Worm (Caenorhabditis elegans) whole organism, L1 larva: ENCODE measurements around the gene B0478.3.

ENCODE experiments used
- C04F5.9 ChIP-seq: sonication (generic microtip); optimal IDR thresholded peaks from 2 replicates; lab custom pipeline; 2016; ENCODE audit warnings: missing genetic modification characterization, missing compliant biosample characterization
- C16A3.4 ChIP-seq: fragments of 150-350 bp; optimal IDR thresholded peaks from 2 replicates; lab custom pipeline; 2014; ENCODE audit warnings: missing biosample characterization, missing genetic modification characterization
- F16B12.6 ChIP-seq: fragments of 150-350 bp; optimal IDR thresholded peaks from 2 replicates; lab custom pipeline; 2014; ENCODE audit warnings: missing biosample characterization, missing genetic modification characterization
- aha-1 ChIP-seq: fragments of 150-350 bp; optimal IDR thresholded peaks from 2 replicates; lab custom pipeline; 2014; ENCODE audit warnings: missing biosample characterization, missing genetic modification characterization
- alr-1 ChIP-seq: fragments of 200-800 bp; sonication (Bioruptor generic); optimal IDR thresholded peaks from 2 replicates; lab custom pipeline; 2018; ENCODE audit warnings: borderline replicate concordance, mild to moderate bottlenecking, missing genetic modification characterization, missing compliant biosample characterization
- ama-1 ChIP-seq: fragments of 150-350 bp; optimal IDR thresholded peaks from 2 replicates; lab custom pipeline; 2014
- ceh-88 ChIP-seq: fragments of 200-800 bp; sonication (Bioruptor generic); IDR thresholded peaks from 2 replicates; pipeline ENCODE4 v1.3.6; 2022; ENCODE audit warnings: missing genetic modification characterization, missing compliant biosample characterization
- ceh-90 ChIP-seq: sonication (generic microtip); optimal IDR thresholded peaks from 2 replicates; lab custom pipeline; 2016; ENCODE audit warnings: missing genetic modification characterization, missing compliant biosample characterization
- dpl-1 ChIP-seq, 3 experiments: fragments of 150-350 bp in 2 of 3; sonication (generic microtip) in 1 of 3; optimal IDR thresholded peaks; 2 replicates each; lab custom pipeline; 2014 to 2017; ENCODE audit warnings: missing biosample characterization in 3 of 3, missing genetic modification characterization in 3 of 3, missing genetic modification reagents in 3 of 3
- efl-3 ChIP-seq: fragments of 200-800 bp; sonication (Bioruptor generic); optimal IDR thresholded peaks from 2 replicates; lab custom pipeline; 2018; ENCODE audit warnings: mild to moderate bottlenecking, missing genetic modification characterization, missing compliant biosample characterization
- egl-13 ChIP-seq: sonication (generic microtip); optimal IDR thresholded peaks from 2 replicates; lab custom pipeline; 2016; ENCODE audit warnings: missing genotype, missing genetic modification reagents, missing genetic modification characterization, missing compliant biosample characterization
- egl-27 ChIP-seq, 2 experiments: fragments of 150-350 bp in 1 of 2; sonication (generic microtip); optimal IDR thresholded peaks; 3 replicates each; lab custom pipeline; 2017 to 2018; ENCODE audit warnings: missing biosample characterization in 2 of 2, missing genetic modification characterization in 2 of 2, missing genetic modification reagents in 2 of 2
- elt-2 ChIP-seq: sonication (generic microtip); optimal IDR thresholded peaks from 2 replicates; lab custom pipeline; 2016; ENCODE audit warnings: missing genetic modification characterization, mild to moderate bottlenecking, inconsistent platforms, missing compliant biosample characterization, missing genetic modification reagents
- elt-3 ChIP-seq, 6 experiments: fragments of 150-350 bp in 1 of 6; sonication (generic microtip); optimal IDR thresholded peaks; 2 replicates each; lab custom pipeline; 2017 to 2018; ENCODE audit warnings: missing biosample characterization in 6 of 6, missing genetic modification characterization in 6 of 6, inconsistent platforms in 1 of 6
- ets-5 ChIP-seq: fragments of 200-800 bp; sonication (Bioruptor generic); IDR thresholded peaks from 2 replicates; pipeline ENCODE4 v1.3.6; 2022; ENCODE audit warnings: missing genetic modification characterization, missing compliant biosample characterization
- fkh-4 ChIP-seq: sonication (generic microtip); optimal IDR thresholded peaks from 2 replicates; lab custom pipeline; 2016; ENCODE audit warnings: missing compliant biosample characterization, missing genetic modification characterization, borderline replicate concordance
- fkh-8 ChIP-seq: sonication (generic microtip); optimal IDR thresholded peaks from 2 replicates; lab custom pipeline; 2016; ENCODE audit warnings: mild to moderate bottlenecking, missing genetic modification characterization, missing compliant biosample characterization
- grh-1 ChIP-seq: fragments of 200-800 bp; sonication (Bioruptor generic); IDR thresholded peaks from 2 replicates; pipeline ENCODE4 v1.3.6; 2022; ENCODE audit warnings: missing genetic modification reagents, missing genetic modification characterization, missing compliant biosample characterization
- hlh-17 ChIP-seq: fragments of 200-800 bp; sonication (Bioruptor generic); optimal IDR thresholded peaks from 2 replicates; lab custom pipeline; 2018; ENCODE audit warnings: missing genetic modification characterization, mild to moderate bottlenecking, missing compliant biosample characterization, moderate library complexity, borderline replicate concordance
- hpl-2 ChIP-seq: fragments of 150-350 bp; optimal IDR thresholded peaks from 2 replicates; lab custom pipeline; 2014; ENCODE audit warnings: missing biosample characterization, missing genetic modification reagents, missing genetic modification characterization
- irx-1 ChIP-seq: sonication (generic microtip); optimal IDR thresholded peaks from 2 replicates; lab custom pipeline; 2016; ENCODE audit warnings: missing genetic modification characterization, missing compliant biosample characterization
- lin-13 ChIP-seq: fragments of 150-350 bp; optimal IDR thresholded peaks from 2 replicates; lab custom pipeline; 2014; ENCODE audit warnings: missing biosample characterization, missing genetic modification reagents, missing genetic modification characterization
- lin-14 ChIP-seq: fragments of 200-800 bp; sonication (Bioruptor generic); optimal IDR thresholded peaks from 2 replicates; lab custom pipeline; 2018; ENCODE audit warnings: mild to moderate bottlenecking, missing genetic modification characterization, moderate library complexity, missing compliant biosample characterization
- lsy-2 ChIP-seq, 2 experiments: fragments of 150-350 bp; optimal IDR thresholded peaks; 2 replicates each; lab custom pipeline; 2014; ENCODE audit warnings: missing biosample characterization in 2 of 2, missing genetic modification characterization in 2 of 2
- mab-9 ChIP-seq: fragments of 200-800 bp; sonication (Bioruptor generic); IDR thresholded peaks from 2 replicates; pipeline ENCODE4 v1.3.6; 2022; ENCODE audit warnings: missing genetic modification reagents, missing genetic modification characterization, missing compliant biosample characterization
- mdl-1 ChIP-seq, 2 experiments: fragments of 150-350 bp; optimal IDR thresholded peaks; 2 replicates each; lab custom pipeline; 2014 to 2017; ENCODE audit warnings: missing biosample characterization in 2 of 2, missing genetic modification characterization in 2 of 2, inconsistent platforms in 1 of 2
- mef-2 ChIP-seq: fragments of 150-350 bp; optimal IDR thresholded peaks from 2 replicates; lab custom pipeline; 2014; ENCODE audit warnings: missing biosample characterization, missing genetic modification characterization
- mep-1 ChIP-seq: fragments of 150-350 bp; optimal IDR thresholded peaks from 2 replicates; lab custom pipeline; 2014; ENCODE audit warnings: missing biosample characterization, missing genetic modification characterization
- nhr-11 ChIP-seq: fragments of 150-350 bp; optimal IDR thresholded peaks from 2 replicates; lab custom pipeline; 2014; ENCODE audit warnings: missing biosample characterization, missing genetic modification characterization
- nhr-12 ChIP-seq: sonication (generic microtip); optimal IDR thresholded peaks from 2 replicates; lab custom pipeline; 2017; ENCODE audit warnings: missing biosample characterization, missing genetic modification characterization
- nhr-19 ChIP-seq: fragments of 200-800 bp; sonication (Bioruptor generic); conservative IDR thresholded peaks from 2 replicates; pipeline ENCODE4 v1.3.6; 2022; ENCODE audit warnings: missing genetic modification characterization, missing compliant biosample characterization
- nhr-20 ChIP-seq: sonication (generic microtip); optimal IDR thresholded peaks from 2 replicates; lab custom pipeline; 2016; ENCODE audit warnings: mild to moderate bottlenecking, missing genetic modification characterization, missing compliant biosample characterization
- nhr-237 ChIP-seq: fragments of 150-350 bp; optimal IDR thresholded peaks from 2 replicates; lab custom pipeline; 2014; ENCODE audit warnings: missing biosample characterization, missing genetic modification characterization
- nhr-28 ChIP-seq: fragments of 150-350 bp; optimal IDR thresholded peaks from 2 replicates; lab custom pipeline; 2014; ENCODE audit warnings: missing biosample characterization, missing genetic modification characterization
- nhr-76 ChIP-seq: sonication (generic microtip); optimal IDR thresholded peaks from 2 replicates; lab custom pipeline; 2017; ENCODE audit warnings: missing biosample characterization, missing genetic modification characterization
- nhr-77 ChIP-seq: fragments of 150-350 bp; optimal IDR thresholded peaks from 2 replicates; lab custom pipeline; 2014; ENCODE audit warnings: missing biosample characterization, missing genetic modification characterization
- nhr-85 ChIP-seq: sonication (generic microtip); peaks from one replicate; lab custom pipeline; 2016; ENCODE audit warnings: missing genetic modification characterization, inconsistent platforms, missing compliant biosample characterization
- nhr-90 ChIP-seq: sonication (generic microtip); optimal IDR thresholded peaks from 2 replicates; lab custom pipeline; 2016; ENCODE audit warnings: mild to moderate bottlenecking, missing genetic modification characterization, missing compliant biosample characterization; ENCODE audit not compliant: poor library complexity
- pag-3 ChIP-seq: sonication (generic microtip); optimal IDR thresholded peaks from 2 replicates; lab custom pipeline; 2017; ENCODE audit warnings: missing genetic modification characterization, mild to moderate bottlenecking, missing compliant biosample characterization, antibody characterized with exemption, borderline replicate concordance; ENCODE audit not compliant: insufficient read depth
- pax-3 ChIP-seq: fragments of 200-800 bp; sonication (Bioruptor generic); optimal IDR thresholded peaks from 2 replicates; lab custom pipeline; 2018; ENCODE audit warnings: mild to moderate bottlenecking, missing genetic modification characterization, moderate library complexity, missing compliant biosample characterization
- pqm-1 ChIP-seq: sonication (generic microtip); optimal IDR thresholded peaks from 3 replicates; lab custom pipeline; 2017; ENCODE audit warnings: missing biosample characterization, missing genetic modification characterization
- skn-1 ChIP-seq: fragments of 150-350 bp; optimal IDR thresholded peaks from 2 replicates; lab custom pipeline; 2014; ENCODE audit warnings: missing biosample characterization, missing genetic modification characterization
- snu-23 ChIP-seq: sonication (generic microtip); optimal IDR thresholded peaks from 2 replicates; lab custom pipeline; 2016; ENCODE audit warnings: missing genetic modification characterization, missing compliant biosample characterization
- sox-4 ChIP-seq: sonication (generic microtip); optimal IDR thresholded peaks from 2 replicates; lab custom pipeline; 2016; ENCODE audit warnings: missing genetic modification characterization, missing compliant biosample characterization
- swsn-7 ChIP-seq: sonication (generic microtip); optimal IDR thresholded peaks from 2 replicates; lab custom pipeline; 2016; ENCODE audit warnings: missing genetic modification characterization, missing compliant biosample characterization
- tbx-2 ChIP-seq: sonication (generic microtip); optimal IDR thresholded peaks from 2 replicates; lab custom pipeline; 2016; ENCODE audit warnings: missing genetic modification characterization, missing compliant biosample characterization
- tlp-1 ChIP-seq: fragments of 150-350 bp; optimal IDR thresholded peaks from 2 replicates; lab custom pipeline; 2014; ENCODE audit warnings: missing biosample characterization, missing genetic modification characterization
- unc-30 ChIP-seq: sonication (generic microtip); optimal IDR thresholded peaks from 2 replicates; lab custom pipeline; 2017; ENCODE audit warnings: missing biosample characterization, missing genetic modification characterization
- unc-62 ChIP-seq: fragments of 150-350 bp; optimal IDR thresholded peaks from 2 replicates; lab custom pipeline; 2014; ENCODE audit warnings: missing biosample characterization, missing genetic modification reagents, missing genetic modification characterization
- unc-98 ChIP-seq: fragments of 200-800 bp; sonication (Bioruptor generic); IDR thresholded peaks from 2 replicates; pipeline ENCODE4 v1.3.6; 2022; ENCODE audit warnings: missing genetic modification characterization, missing compliant biosample characterization
- vab-15 ChIP-seq: sonication (generic microtip); optimal IDR thresholded peaks from 2 replicates; lab custom pipeline; 2017; ENCODE audit warnings: missing genotype, mild to moderate bottlenecking, missing genetic modification characterization, missing compliant biosample characterization

B0478.3 gene

ce11 chrIV:6964508-6964907, at the start of gene B0478.3:
Gene B0478.3, minus strand, starts transcription at chrIV:6964608.
- no peak for TF ChIP-seq tlp-1 (tag; lab: Kevin White, UChicago)
- TF ChIP-seq ceh-88, result no peak
- TF ChIP-seq fkh-4, result no peak
- TF ChIP-seq nhr-28, result no peak
- no peak for TF ChIP-seq pqm-1 (tag; lab: Kevin White, UChicago)
- no peak for TF ChIP-seq nhr-90 (tag; lab: Kevin White, UChicago)
- TF ChIP-seq F16B12.6 (tag; lab: Kevin White, UChicago), result no peak
- TF ChIP-seq pag-3, result no peak
- no peak for TF ChIP-seq fkh-8 (tag; lab: Kevin White, UChicago)
- TF ChIP-seq grh-1 (GFP tag; lab: Robert Waterston, UW), result no peak
- TF ChIP-seq hpl-2 (GFP tag; lab: Kevin White, UChicago), result no peak
- no peak for TF ChIP-seq skn-1 (tag; lab: Kevin White, UChicago)
- TF ChIP-seq sox-4 (tag; lab: Kevin White, UChicago), result no peak
- TF ChIP-seq mep-1 (tag; lab: Kevin White, UChicago), result no peak
- TF ChIP-seq nhr-77, result no peak
- TF ChIP-seq elt-2 (tag; lab: Kevin White, UChicago), result no peak

ce11 chrIV:7012731-7013445, 48.5 kb upstream of the B0478.3 start:
- TF ChIP-seq nhr-20 (tag; lab: Kevin White, UChicago), result no peak
- no peak for TF ChIP-seq nhr-85 (tag; lab: Kevin White, UChicago)
- no peak for TF ChIP-seq ceh-90
- TF ChIP-seq unc-98 (GFP tag; lab: Robert Waterston, UW), result no peak
- no peak for TF ChIP-seq tbx-2 (tag; lab: Kevin White, UChicago)
- TF ChIP-seq mab-9 (GFP tag; lab: Robert Waterston, UW), result no peak
- TF ChIP-seq pax-3 (tag; lab: Kevin White, UChicago), result no peak
- peak; percentile 35 for TF ChIP-seq mep-1 (tag; lab: Kevin White, UChicago)
- no peak for TF ChIP-seq aha-1 (tag; lab: Kevin White, UChicago)
- no peak for TF ChIP-seq irx-1 (tag; lab: Kevin White, UChicago)
- TF ChIP-seq hlh-17 (GFP tag; lab: Kevin White, UChicago), result no peak
- no peak for TF ChIP-seq mdl-1 (tag; optimal IDR thresholded peaks at IDR 0.05; lab: Kevin White, UChicago)
- no peak for TF ChIP-seq F16B12.6 (tag; lab: Kevin White, UChicago)
- no peak for TF ChIP-seq nhr-12 (tag; lab: Kevin White, UChicago)
- no peak for TF ChIP-seq nhr-76 (tag; lab: Kevin White, UChicago)
- no peak for TF ChIP-seq mef-2 (tag; lab: Kevin White, UChicago)
- TF ChIP-seq nhr-19 (GFP tag; lab: Robert Waterston, UW), result no peak
- no peak for TF ChIP-seq unc-30 (tag; lab: Kevin White, UChicago)
- no peak for TF ChIP-seq skn-1 (tag; lab: Kevin White, UChicago)
- no peak for TF ChIP-seq nhr-90 (tag; lab: Kevin White, UChicago)
- TF ChIP-seq unc-62 (GFP tag; lab: Kevin White, UChicago), result no peak
- TF ChIP-seq lin-13 (GFP tag; lab: Kevin White, UChicago), result no peak
- peak; percentile 38 for TF ChIP-seq lin-14 (GFP tag; lab: Kevin White, UChicago)
- TF ChIP-seq nhr-11, result no peak
- TF ChIP-seq efl-3 (GFP tag; lab: Kevin White, UChicago), result no peak
- no peak for TF ChIP-seq pag-3
- TF ChIP-seq lsy-2 (tag; optimal IDR thresholded peaks at IDR 0.05; lab: Kevin White, UChicago), result peak in 1 of 2 experiments; percentile 51
- TF ChIP-seq tlp-1 (tag; lab: Kevin White, UChicago), result no peak
- TF ChIP-seq alr-1 (tag; lab: Kevin White, UChicago), result no peak
- TF ChIP-seq egl-13 (tag; lab: Kevin White, UChicago), result no peak
- no peak for TF ChIP-seq swsn-7
- TF ChIP-seq snu-23 (GFP tag; lab: Kevin White, UChicago), result no peak
- TF ChIP-seq nhr-237 (tag; lab: Kevin White, UChicago), result no peak
- TF ChIP-seq C16A3.4 (tag; lab: Kevin White, UChicago), result peak; percentile 24
- peak in 1 of 3 experiments; percentile 47 for TF ChIP-seq dpl-1 (GFP tag; optimal IDR thresholded peaks at IDR 0.05; lab: Kevin White, UChicago)
- no peak for TF ChIP-seq vab-15 (tag; lab: Kevin White, UChicago)
- no peak for TF ChIP-seq ets-5
- TF ChIP-seq C04F5.9 (tag; lab: Kevin White, UChicago), result no peak
- TF ChIP-seq elt-3 (tag; optimal IDR thresholded peaks at IDR 0.05; lab: Kevin White, UChicago), result no peak
- TF ChIP-seq ama-1, result no peak
- TF ChIP-seq egl-27 (tag; optimal IDR thresholded peaks at IDR 0.05; lab: Kevin White, UChicago), result no peak
